Worm (Caenorhabditis elegans): ENCODE data around the gene nfx-1.

nfx-1 gene

DNA sequence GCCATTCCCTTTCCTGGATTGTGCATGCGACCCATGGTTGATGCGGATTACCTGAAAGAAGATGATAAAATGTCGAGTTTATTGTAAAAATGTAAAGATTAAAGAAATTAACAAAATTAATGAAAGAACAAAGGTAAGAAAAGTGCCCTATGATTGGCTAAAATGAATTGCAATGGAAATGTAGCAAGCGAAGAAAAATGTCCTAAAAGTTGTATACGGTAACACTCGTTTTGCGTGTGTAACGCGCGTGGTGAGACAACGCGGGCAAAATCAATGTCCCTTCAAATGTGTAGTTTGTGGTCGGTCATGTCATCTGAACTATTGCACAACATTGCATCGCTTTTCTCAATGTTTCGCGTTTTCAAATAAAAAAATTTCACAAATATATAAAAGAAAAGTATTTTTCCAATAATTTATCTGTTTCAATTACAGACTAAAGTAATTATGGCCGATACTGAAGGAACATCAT, at the start of gene nfx-1, which contains the start of gene rps-13:
Gene nfx-1 (plus strand): TSS at position 433 of the 469 bp plus-strand sequence.
Gene rps-13 (minus strand): TSS at position 51 of the 469 bp plus-strand sequence.
- TF ChIP-seq lin-35 (GFP tag; optimal IDR thresholded peaks at IDR 0.05) (peak in 1 of 3 experiments; percentile 50), tlf-1 (GFP tag; optimal IDR thresholded peaks at IDR 0.05) (peak; percentile 16), pbrm-1 (GFP tag; IDR thresholded peaks at IDR 0.05) (peak; percentile 49; the same call in 1 of the 2 replicates), somi-1 (GFP tag; optimal IDR thresholded peaks at IDR 0.05) (no peak), ama-1 (optimal IDR thresholded peaks at IDR 0.05) (no peak), ama-1 (GFP tag; optimal IDR thresholded peaks at IDR 0.05) (peak in 1 of 2 experiments; percentile 24), nhr-80 (tag; optimal IDR thresholded peaks at IDR 0.05) (peak; percentile 40), lin-54 (GFP tag; optimal IDR thresholded peaks at IDR 0.05) (peak; percentile 41), lin-40 (tag; optimal IDR thresholded peaks at IDR 0.05) (peak; percentile 45), snpc-1.3 (tag; optimal IDR thresholded peaks at IDR 0.05; ENCODE audit: insufficient read depth) (peak; percentile 69), ZK185.1 (tag; optimal IDR thresholded peaks at IDR 0.05; ENCODE audit: poor library complexity, severe bottlenecking) (peak; percentile 71), efl-1 (GFP tag; optimal IDR thresholded peaks at IDR 0.05) (peak; percentile 44), tbp1 (GFP tag; optimal IDR thresholded peaks at IDR 0.05) (peak; percentile 46), B0035.1 (tag; optimal IDR thresholded peaks at IDR 0.05) (no peak), Y95B8A.8 (GFP tag; IDR thresholded peaks at IDR 0.05) (peak; percentile 14; the same call in 1 of the 2 replicates), dox-1 (GFP tag; IDR thresholded peaks at IDR 0.05) (0 out of 2 replicates have a peak, but pooled peaks have one; percentile 8), rcor-1 (GFP tag; IDR thresholded peaks at IDR 0.05) (peak; percentile 71; the same call in 1 of the 2 replicates), attf-5 (GFP tag; optimal IDR thresholded peaks at IDR 0.05) (peak; percentile 74), T07F8.4 (tag; optimal IDR thresholded peaks at IDR 0.05) (no peak), nfya-1 (tag; optimal IDR thresholded peaks at IDR 0.05; ENCODE audit: borderline replicate concordance, insufficient read depth) (no peak), ztf-18 (tag; optimal IDR thresholded peaks at IDR 0.05) (peak; percentile 24), ztf-6 (GFP tag; IDR thresholded peaks at IDR 0.05) (no peak), xnd-1 (tag; optimal IDR thresholded peaks at IDR 0.05) (peak; percentile 2), K12H6.12 (tag; optimal IDR thresholded peaks at IDR 0.05) (peak; percentile 8), ceh-100 (GFP tag; IDR thresholded peaks at IDR 0.05) (no peak), nfyb-1 (GFP tag; IDR thresholded peaks at IDR 0.05) (peak; percentile 69; the same call in 1 of the 2 replicates), F33H1.4 (GFP tag; IDR thresholded peaks at IDR 0.05) (peak; percentile 90), attf-3 (GFP tag; conservative IDR thresholded peaks at IDR 0.05) (0 out of 2 replicates have a peak, but pooled peaks have one; percentile 19), D2030.7 (GFP tag; IDR thresholded peaks at IDR 0.05) (peak; percentile 53), ceh-27 (GFP tag; optimal IDR thresholded peaks at IDR 0.05) (peak; percentile 61), dpl-1 (GFP tag; optimal IDR thresholded peaks at IDR 0.05) (peak; percentile 32), hmg-1.2 (GFP tag; IDR thresholded peaks at IDR 0.05) (peak; percentile 42; the same call in 1 of the 2 replicates), cebp-1 (GFP tag; IDR thresholded peaks at IDR 0.05) (peak; percentile 35; the same call in 1 of the 2 replicates), cebp-1 (tag; optimal IDR thresholded peaks at IDR 0.05) (peak; percentile 89), Y56A3A.18 (GFP tag; IDR thresholded peaks at IDR 0.05) (no peak), F23B12.7 (tag; optimal IDR thresholded peaks at IDR 0.05; ENCODE audit: insufficient read depth) (peak; percentile 57), madf-6 (GFP tag; IDR thresholded peaks at IDR 0.05) (peak; percentile 64; the same call in 1 of the 2 replicates), lsl-1 (GFP tag; optimal IDR thresholded peaks at IDR 0.05) (peak; percentile 87), mcd-1 (GFP tag; IDR thresholded peaks at IDR 0.05) (peak; percentile 40; the same call in 1 of the 2 replicates), snpc-4 (GFP tag; optimal IDR thresholded peaks at IDR 0.05) (peak; percentile 23), snpc-4 (tag; optimal IDR thresholded peaks at IDR 0.05) (peak; percentile 15 to 60 (median 42)), C17E4.6 (GFP tag; IDR thresholded peaks at IDR 0.05) (0 out of 2 replicates have a peak, but pooled peaks have one; percentile 11), ztf-26 (tag; optimal IDR thresholded peaks at IDR 0.05) (no peak), F49E8.2 (tag; optimal IDR thresholded peaks at IDR 0.05; ENCODE audit: insufficient read depth) (peak; percentile 44), zim-3 (tag; optimal IDR thresholded peaks at IDR 0.05) (no peak), mel-28 (tag; optimal IDR thresholded peaks at IDR 0.05; ENCODE audit: borderline replicate concordance) (no peak), fkh-3 (tag; optimal IDR thresholded peaks at IDR 0.05) (no peak)

Data from whole organism, young adult.